Fruit fly (Drosophila melanogaster): ENCODE data around the gene Hpf1.

The Hpf1 gene

DNA sequence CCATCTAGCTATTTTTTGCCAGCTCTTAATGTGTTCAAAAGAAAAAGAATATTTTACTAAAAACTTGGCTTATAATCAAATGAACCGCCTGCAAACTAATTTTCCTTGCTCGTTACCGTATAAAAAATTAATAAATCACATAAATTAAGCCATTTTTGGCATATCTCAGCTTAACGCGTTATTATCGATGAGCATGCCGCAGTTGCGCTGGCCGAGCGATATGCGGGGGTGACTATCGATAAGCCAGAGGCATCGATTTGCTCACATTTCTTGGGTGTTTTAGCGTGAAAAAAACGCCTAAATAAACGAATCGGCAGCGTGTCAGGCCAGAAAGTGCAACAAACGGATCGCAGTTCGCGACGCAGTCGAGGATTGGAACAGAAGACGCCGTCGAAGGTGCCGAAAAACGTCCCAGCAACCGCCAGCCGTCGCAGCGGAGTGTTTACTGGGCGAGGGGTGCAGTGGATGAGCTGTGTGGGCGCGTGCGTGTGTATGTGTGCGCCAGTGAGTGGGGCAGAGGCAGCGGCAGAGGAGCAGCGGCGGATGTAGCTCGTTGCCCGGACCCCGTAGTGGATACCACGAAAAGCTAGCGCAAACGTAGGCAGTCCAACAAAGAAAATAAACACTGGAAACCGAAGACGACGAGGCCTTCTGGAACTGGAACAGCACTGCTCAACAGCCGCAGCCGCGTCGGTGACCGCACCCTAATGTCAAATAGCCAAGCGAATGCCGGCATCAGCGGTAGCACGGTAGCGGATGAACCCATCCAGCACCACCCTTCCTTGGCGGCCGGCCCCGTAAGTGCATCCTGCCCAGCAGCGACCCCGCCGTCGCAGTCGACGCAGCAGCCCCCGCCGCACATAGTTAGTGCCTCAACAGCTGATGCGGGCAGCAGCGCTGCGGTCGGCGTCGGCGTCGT lies 49.1 kb upstream of the Hpf1 start, which contains the start of the genes Sym and Madm (continued):
- TF ChIP-seq sqz (GFP tag; optimal IDR thresholded peaks at IDR 0.05) = no peak
- no peak for TF ChIP-seq ab (GFP tag; optimal IDR thresholded peaks at IDR 0.05)
- peak; percentile 35 for TF ChIP-seq bcd (GFP tag; optimal IDR thresholded peaks at IDR 0.05)
- TF ChIP-seq dm (GFP tag; optimal IDR thresholded peaks at IDR 0.05) = peak; percentile 56
- TF ChIP-seq Nf-YB (GFP tag; optimal IDR thresholded peaks at IDR 0.05) = no peak
- TF ChIP-seq Xbp1 (GFP tag; optimal IDR thresholded peaks at IDR 0.05) = peak; percentile 62
- TF ChIP-seq peb (GFP tag; IDR thresholded peaks at IDR 0.05) = no peak
- peak; percentile 72 for TF ChIP-seq lilli (GFP tag; optimal IDR thresholded peaks at IDR 0.05)
- peak; percentile 4 for TF ChIP-seq D19B (GFP tag; optimal IDR thresholded peaks at IDR 0.05)
- peak; percentile 31 for TF ChIP-seq PHDP (tag; optimal IDR thresholded peaks at IDR 0.05)
- TF ChIP-seq Dfd (GFP tag; optimal IDR thresholded peaks at IDR 0.05) = no peak
- no peak for TF ChIP-seq pnt (GFP tag; optimal IDR thresholded peaks at IDR 0.05)
- no peak for TF ChIP-seq CG14965 (GFP tag; optimal IDR thresholded peaks at IDR 0.05; ENCODE audit: borderline replicate concordance)
- TF ChIP-seq inv (GFP tag; IDR thresholded peaks at IDR 0.05; ENCODE audit: partially characterized antibody) = peak; percentile 86
- TF ChIP-seq Rfx (GFP tag; IDR thresholded peaks at IDR 0.05) = peak; percentile 48; the same call in 1 of the 2 replicates
- TF ChIP-seq Usf (GFP tag; optimal IDR thresholded peaks at IDR 0.05) = no peak
- TF ChIP-seq kah (GFP tag; optimal IDR thresholded peaks at IDR 0.05) = no peak
- no peak for TF ChIP-seq CG12769 (tag; optimal IDR thresholded peaks at IDR 0.05)
- TF ChIP-seq nerfin-1 (tag; optimal IDR thresholded peaks at IDR 0.05) = peak; percentile 3
- no peak for TF ChIP-seq D19A (tag; optimal IDR thresholded peaks at IDR 0.05)
- no peak for TF ChIP-seq pb (GFP tag; optimal IDR thresholded peaks at IDR 0.05)
- TF ChIP-seq CG9932 (GFP tag; IDR thresholded peaks at IDR 0.05) = peak; percentile 55; the same call in 1 of the 2 replicates
- TF ChIP-seq Dbx (GFP tag; IDR thresholded peaks at IDR 0.05) = no peak
- TF ChIP-seq repo (GFP tag; optimal IDR thresholded peaks at IDR 0.05) = peak; percentile 7
- peak; percentile 17 for TF ChIP-seq ERR (GFP tag; optimal IDR thresholded peaks at IDR 0.05)
- TF ChIP-seq CG4820 (GFP tag; optimal IDR thresholded peaks at IDR 0.05) = no peak
- no peak for TF ChIP-seq disco-r (GFP tag; optimal IDR thresholded peaks at IDR 0.05)
- peak; percentile 40 for TF ChIP-seq tin (GFP tag; optimal IDR thresholded peaks at IDR 0.05)
- TF ChIP-seq CG17829 (tag; optimal IDR thresholded peaks at IDR 0.05) = peak; percentile 31
- peak; percentile 42 for TF ChIP-seq pho (GFP tag; optimal IDR thresholded peaks at IDR 0.05)
- no peak for TF ChIP-seq abd-A (tag; optimal IDR thresholded peaks at IDR 0.05)
- no peak for TF ChIP-seq CG12236 (GFP tag; optimal IDR thresholded peaks at IDR 0.05)
- TF ChIP-seq Bteb2 (GFP tag; optimal IDR thresholded peaks at IDR 0.05) = peak; percentile 20
- peak; percentile 56 for TF ChIP-seq CoRest (tag; optimal IDR thresholded peaks at IDR 0.05)
- TF ChIP-seq Lim3 (GFP tag; IDR thresholded peaks at IDR 0.05) = no peak
- TF ChIP-seq sob (GFP tag; IDR thresholded peaks at IDR 0.05) = peak; percentile 35; the same call in 1 of the 2 replicates
- TF ChIP-seq cad (GFP tag; optimal IDR thresholded peaks at IDR 0.05) = no peak
- TF ChIP-seq Nf-YA (GFP tag; IDR thresholded peaks at IDR 0.05) = no peak
- TF ChIP-seq CG2889 (GFP tag; IDR thresholded peaks at IDR 0.05) = no peak
- TF ChIP-seq run (tag; optimal IDR thresholded peaks at IDR 0.05) = no peak
- TF ChIP-seq usp (GFP tag; optimal IDR thresholded peaks at IDR 0.05) = no peak
- no peak for TF ChIP-seq CG15011 (GFP tag; optimal IDR thresholded peaks at IDR 0.05)
- no peak for TF ChIP-seq bowl (GFP tag; IDR thresholded peaks at IDR 0.05)
- TF ChIP-seq CG3407 (GFP tag; optimal IDR thresholded peaks at IDR 0.05) = no peak
- TF ChIP-seq CG10543 (GFP tag; optimal IDR thresholded peaks at IDR 0.05) = peak; percentile 14
- TF ChIP-seq CG17802 (tag; optimal IDR thresholded peaks at IDR 0.05) = no peak
- no peak for TF ChIP-seq CG5180 (GFP tag; optimal IDR thresholded peaks at IDR 0.05)
- peak; percentile 75 for TF ChIP-seq CG34224 (GFP tag; IDR thresholded peaks at IDR 0.05; ENCODE audit: partially characterized antibody)
- no peak for TF ChIP-seq CTCF (GFP tag; optimal IDR thresholded peaks at IDR 0.05)
- no peak for TF ChIP-seq slou (GFP tag; optimal IDR thresholded peaks at IDR 0.05)

All from whole organism, embryonic.